Fruit fly (Drosophila melanogaster): ENCODE results near the gene Osi24.
A peak's percentile ranks its signal among the peaks of the same experiment; 100 is the strongest.

Gene Osi24

dm6 chr3R:6229055-6229841, 30.6 kb downstream of the Osi24 start (continued):
- peak; percentile 22 for TF ChIP-seq grau (tag; optimal IDR thresholded peaks at IDR 0.05)
- TF ChIP-seq CG6683 (GFP tag; optimal IDR thresholded peaks at IDR 0.05): no peak
- peak; percentile 38 for TF ChIP-seq Oli (tag; optimal IDR thresholded peaks at IDR 0.05)
- no peak for TF ChIP-seq CG11093 (GFP tag; IDR thresholded peaks at IDR 0.05)
- no peak for TF ChIP-seq Usf (GFP tag; optimal IDR thresholded peaks at IDR 0.05)
- TF ChIP-seq croc (GFP tag; conservative IDR thresholded peaks at IDR 0.05): no peak; the same call in 2 of the 3 replicates
- TF ChIP-seq CG13424 (tag; optimal IDR thresholded peaks at IDR 0.05): peak; percentile 15
- no peak for TF ChIP-seq CG9932 (GFP tag; IDR thresholded peaks at IDR 0.05)
- no peak for TF ChIP-seq sc (optimal IDR thresholded peaks at IDR 0.05)
- peak; percentile 53 for TF ChIP-seq sc (GFP tag; optimal IDR thresholded peaks at IDR 0.05)
- TF ChIP-seq CG31441 (GFP tag; IDR thresholded peaks at IDR 0.05): peak; percentile 62
- TF ChIP-seq CG12299 (tag; optimal IDR thresholded peaks at IDR 0.05): no peak
- peak; percentile 65 for TF ChIP-seq CG10979 (tag; optimal IDR thresholded peaks at IDR 0.05)
- TF ChIP-seq fru (optimal IDR thresholded peaks at IDR 0.05): no peak
- peak; percentile 42 for TF ChIP-seq CG18262 (tag; optimal IDR thresholded peaks at IDR 0.05)
- peak; percentile 9 for TF ChIP-seq ewg (GFP tag; optimal IDR thresholded peaks at IDR 0.05)
- TF ChIP-seq sens (GFP tag): peak; percentile 81
- TF ChIP-seq Ets97D (GFP tag; optimal IDR thresholded peaks at IDR 0.05): no peak
- peak; percentile 56 for TF ChIP-seq gem (tag; optimal IDR thresholded peaks at IDR 0.05)
- TF ChIP-seq TFAM (GFP tag; optimal IDR thresholded peaks at IDR 0.05): no peak
- peak; percentile 26 for TF ChIP-seq pnt (GFP tag; optimal IDR thresholded peaks at IDR 0.05)
- no peak for TF ChIP-seq CG1602 (GFP tag; optimal IDR thresholded peaks at IDR 0.05)
- peak; percentile 45 for TF ChIP-seq dmrt99B (tag; optimal IDR thresholded peaks at IDR 0.05)
- no peak for TF ChIP-seq CG10366 (GFP tag; IDR thresholded peaks at IDR 0.05)
- TF ChIP-seq eve (GFP tag; optimal IDR thresholded peaks at IDR 0.05): peak in 1 of 2 experiments; percentile 40
- TF ChIP-seq cg (GFP tag; optimal IDR thresholded peaks at IDR 0.05): no peak
- no peak for TF ChIP-seq Nf-YB (GFP tag; optimal IDR thresholded peaks at IDR 0.05)
- TF ChIP-seq Atf3 (GFP tag; optimal IDR thresholded peaks at IDR 0.05): no peak
- peak; percentile 8 for TF ChIP-seq CG14710 (tag; optimal IDR thresholded peaks at IDR 0.05)
- no peak for TF ChIP-seq HLH54F (GFP tag; optimal IDR thresholded peaks at IDR 0.05)
- no peak for TF ChIP-seq ash1 (GFP tag; optimal IDR thresholded peaks at IDR 0.05)
- peak; percentile 8 for TF ChIP-seq CG8388 (GFP tag; optimal IDR thresholded peaks at IDR 0.05)
- peak; percentile 19 for TF ChIP-seq Xbp1 (GFP tag; optimal IDR thresholded peaks at IDR 0.05)
- peak; percentile 24 for TF ChIP-seq az2 (GFP tag; optimal IDR thresholded peaks at IDR 0.05)
- peak; percentile 65 for TF ChIP-seq D19A (tag; optimal IDR thresholded peaks at IDR 0.05)
- peak; percentile 59 for TF ChIP-seq CG11504 (tag; optimal IDR thresholded peaks at IDR 0.05)
- TF ChIP-seq CG1792 (GFP tag; optimal IDR thresholded peaks at IDR 0.05): no peak
- TF ChIP-seq unpg (GFP tag; optimal IDR thresholded peaks at IDR 0.05): peak; percentile 14
- no peak for TF ChIP-seq Sry-δ (GFP tag; optimal IDR thresholded peaks at IDR 0.05)
- TF ChIP-seq Max (GFP tag; optimal IDR thresholded peaks at IDR 0.05): no peak
- no peak for TF ChIP-seq CG30431 (GFP tag; optimal IDR thresholded peaks at IDR 0.05)
- TF ChIP-seq grn (GFP tag; optimal IDR thresholded peaks at IDR 0.05): peak; percentile 22
- TF ChIP-seq dmrt11E (tag; optimal IDR thresholded peaks at IDR 0.05): no peak
- 0 out of 3 replicates have a peak, but pooled peaks have one; percentile 5 for TF ChIP-seq row (GFP tag; IDR thresholded peaks at IDR 0.05)
- no peak for TF ChIP-seq CG12071 (GFP tag; optimal IDR thresholded peaks at IDR 0.05)
- peak; percentile 38 for TF ChIP-seq CG2678 (tag; optimal IDR thresholded peaks at IDR 0.05)
- TF ChIP-seq CG2712 (tag; optimal IDR thresholded peaks at IDR 0.05): peak; percentile 39
- TF ChIP-seq Ets65A (GFP tag): peak; percentile 56
- no peak for TF ChIP-seq Atf6 (GFP tag; IDR thresholded peaks at IDR 0.05)
- peak; percentile 37 for TF ChIP-seq CG1529 (GFP tag; optimal IDR thresholded peaks at IDR 0.05)
